Fruit fly (Drosophila melanogaster) whole organism, embryonic: Measurements from ENCODE around the gene SmD2.

Source experiments
- CG11456 ChIP-seq: fragments of 200-800 bp; sonication (Bioruptor generic); IDR thresholded peaks from 3 replicates; pipeline ENCODE4 v1.3.6; 2022; ENCODE audit warnings: missing biosample characterization, missing genetic modification characterization
- CG17568 ChIP-seq: fragments of 200-800 bp; sonication (Bioruptor generic); optimal IDR thresholded peaks from 2 replicates; lab custom pipeline; 2018; ENCODE audit warnings: missing biosample characterization, mild to moderate bottlenecking, missing genetic modification characterization, moderate library complexity
- CkIIα-i1 ChIP-seq: fragments of 200-800 bp; sonication (Bioruptor generic); IDR thresholded peaks from 2 replicates; pipeline ENCODE4 v1.3.6; 2022; ENCODE audit warnings: missing biosample characterization, missing genetic modification characterization
- E2f2 ChIP-seq: fragments of 200-800 bp; sonication (Bioruptor generic); IDR thresholded peaks from 2 replicates; pipeline ENCODE4 v1.3.6; 2022; ENCODE audit warnings: missing biosample characterization, missing genetic modification characterization
- fd96Cb ChIP-seq: fragments of 200-800 bp; sonication (Bioruptor generic); optimal IDR thresholded peaks from 2 replicates; lab custom pipeline; 2018; ENCODE audit warnings: missing biosample characterization, mild to moderate bottlenecking, missing genetic modification characterization, moderate library complexity
- pan ChIP-seq, 4 experiments: fragments of >200 bp in 3 of 4; fragments of 200-800 bp in 1 of 4; sonication (Bioruptor generic) in 1 of 4; optimal IDR thresholded peaks in 3 of 4; IDR thresholded peaks in 1 of 4; 2 replicates each; pipeline versions ENCODE4 v1.3.6 to Lab custom; 2017 to 2022; ENCODE audit warnings: missing biosample characterization in 2 of 4, missing genetic modification characterization in 2 of 4, mixed read lengths in 1 of 4
- pho ChIP-seq: fragments of 200-800 bp; sonication (Bioruptor generic); optimal IDR thresholded peaks from 2 replicates; lab custom pipeline; 2016; ENCODE audit warnings: missing biosample characterization, missing genetic modification characterization

dm6 chr3R:6388414-6388830, 42.7 kb upstream of the SmD2 start:
- TF ChIP-seq pho (GFP tag; lab: Kevin White, UChicago): no peak
- TF ChIP-seq CkIIα-i1 (GFP tag; lab: Robert Waterston, UW): no peak
- no peak for TF ChIP-seq E2f2 (GFP tag; lab: Robert Waterston, UW)
- TF ChIP-seq pan (optimal IDR thresholded peaks at IDR 0.05; lab: Kevin White, UChicago): no peak
- no peak for TF ChIP-seq pan (GFP tag; optimal IDR thresholded peaks at IDR 0.05 in 1 of 2, IDR thresholded peaks at IDR 0.05 in 1 of 2)
- no peak for TF ChIP-seq CG11456
- TF ChIP-seq CG17568 (GFP tag; lab: Kevin White, UChicago): no peak
- no peak for TF ChIP-seq fd96Cb (tag; lab: Kevin White, UChicago)
